Worm (Caenorhabditis elegans): ENCODE data around the gene grl-23.
A peak's percentile ranks its signal among the peaks of the same experiment; 100 is the strongest.

Gene grl-23

ce11 chrV:12552671-12553212 lies 24.0 kb downstream of the grl-23 start, which contains the start of gene F45D3.4 (continued):
- TF ChIP-seq snpc-4 (tag; optimal IDR thresholded peaks at IDR 0.05): no peak
- TF ChIP-seq nhr-111 (GFP tag; optimal IDR thresholded peaks at IDR 0.05): no peak
- TF ChIP-seq vab-7 (GFP tag; IDR thresholded peaks at IDR 0.05): no peak
- no peak for TF ChIP-seq ceh-82 (tag; optimal IDR thresholded peaks at IDR 0.05)
- TF ChIP-seq lim-7 (GFP tag; IDR thresholded peaks at IDR 0.05): no peak
- TF ChIP-seq mdl-1 (tag; optimal IDR thresholded peaks at IDR 0.05): no peak
- no peak for TF ChIP-seq lin-15B (tag; optimal IDR thresholded peaks at IDR 0.05)
- TF ChIP-seq nhr-102 (tag; optimal IDR thresholded peaks at IDR 0.05): no peak
- TF ChIP-seq F37D6.2 (tag; optimal IDR thresholded peaks at IDR 0.05): no peak
- no peak for TF ChIP-seq ztf-11 (tag; optimal IDR thresholded peaks at IDR 0.05)
- TF ChIP-seq lsy-2 (tag; optimal IDR thresholded peaks at IDR 0.05): no peak
- no peak for TF ChIP-seq ceh-44 (GFP tag; IDR thresholded peaks at IDR 0.05)
- no peak for TF ChIP-seq zfp-3 (GFP tag; conservative IDR thresholded peaks at IDR 0.05)
- TF ChIP-seq hlh-30 (tag; optimal IDR thresholded peaks at IDR 0.05; ENCODE audit: insufficient read depth): no peak
- TF ChIP-seq T26A8.4 (GFP tag; IDR thresholded peaks at IDR 0.05): peak; percentile 10; the same call in 1 of the 2 replicates
- no peak for TF ChIP-seq hif-1 (tag; optimal IDR thresholded peaks at IDR 0.05)
- no peak for TF ChIP-seq madf-9 (GFP tag; conservative IDR thresholded peaks at IDR 0.05)
- no peak for TF ChIP-seq nhr-41 (GFP tag; IDR thresholded peaks at IDR 0.05)

ce11 chrV:12551638-12552478 lies 24.8 kb downstream of the grl-23 start:
- TF ChIP-seq snpc-4 (tag; optimal IDR thresholded peaks at IDR 0.05) (no peak), nhr-41 (GFP tag; IDR thresholded peaks at IDR 0.05) (no peak), php-3 (GFP tag; IDR thresholded peaks at IDR 0.05) (no peak), nhr-11 (tag; optimal IDR thresholded peaks at IDR 0.05) (no peak), nhr-10 (tag; optimal IDR thresholded peaks at IDR 0.05) (no peak), ceh-44 (GFP tag; IDR thresholded peaks at IDR 0.05) (no peak), hmg-1.1 (GFP tag; IDR thresholded peaks at IDR 0.05) (no peak), fos-1 (tag; optimal IDR thresholded peaks at IDR 0.05) (no peak), ceh-32 (tag; optimal IDR thresholded peaks at IDR 0.05; ENCODE audit: poor library complexity) (no peak), attf-4 (tag; optimal IDR thresholded peaks at IDR 0.05) (no peak), nhr-28 (tag; optimal IDR thresholded peaks at IDR 0.05) (peak; percentile 57), zip-11 (GFP tag; IDR thresholded peaks at IDR 0.05) (no peak), nhr-77 (tag; optimal IDR thresholded peaks at IDR 0.05) (no peak), T20F7.1 (GFP tag; optimal IDR thresholded peaks at IDR 0.05) (no peak), dmd-6 (GFP tag; IDR thresholded peaks at IDR 0.05) (no peak), F26F4.8 (GFP tag; conservative IDR thresholded peaks at IDR 0.05) (no peak), Y75B8A.6 (GFP tag; IDR thresholded peaks at IDR 0.05) (no peak), ama-1 (optimal IDR thresholded peaks at IDR 0.05) (peak; percentile 46), ceh-20 (GFP tag; IDR thresholded peaks at IDR 0.05) (no peak), pqm-1 (tag; optimal IDR thresholded peaks at IDR 0.05) (no peak), daf-8 (GFP tag; IDR thresholded peaks at IDR 0.05) (no peak), cey-2 (tag; optimal IDR thresholded peaks at IDR 0.05; ENCODE audit: borderline replicate concordance, insufficient read depth) (no peak), vab-7 (GFP tag; IDR thresholded peaks at IDR 0.05) (no peak), mdl-1 (tag; optimal IDR thresholded peaks at IDR 0.05) (no peak), hlh-30 (tag; optimal IDR thresholded peaks at IDR 0.05; ENCODE audit: insufficient read depth) (peak; percentile 6), dmd-8 (GFP tag; IDR thresholded peaks at IDR 0.05) (no peak), lim-7 (GFP tag; IDR thresholded peaks at IDR 0.05) (no peak), mep-1 (tag; optimal IDR thresholded peaks at IDR 0.05) (peak; percentile 28), Y48G9A.11 (GFP tag; IDR thresholded peaks at IDR 0.05) (no peak), aly-2 (tag; optimal IDR thresholded peaks at IDR 0.05) (no peak), ctbp-1 (GFP tag; IDR thresholded peaks at IDR 0.05) (no peak), unc-62 (GFP tag; optimal IDR thresholded peaks at IDR 0.05 in 1 of 2) (peak in 1 of 2 experiments; percentile 97), unc-62 (tag; optimal IDR thresholded peaks at IDR 0.05) (no peak), lsy-2 (tag; optimal IDR thresholded peaks at IDR 0.05) (peak; percentile 6 to 35), daf-19 (GFP tag; conservative IDR thresholded peaks at IDR 0.05) (no peak), Y105C5A.15 (GFP tag; IDR thresholded peaks at IDR 0.05) (no peak), pha-4 (GFP tag; IDR thresholded peaks at IDR 0.05) (no peak), pha-4 (tag; optimal IDR thresholded peaks at IDR 0.05) (no peak)
